Worm (Caenorhabditis elegans): ENCODE data around the gene gar-1.

ce11 chrX:6505008-6505407, 20.3 kb upstream of the gar-1 start, which contains the start of gene cdf-1:
- TF ChIP-seq cog-1 (tag; optimal IDR thresholded peaks at IDR 0.05) (peak; percentile 32), T22C8.4 (GFP tag; IDR thresholded peaks at IDR 0.05) (no peak), tab-1 (GFP tag; IDR thresholded peaks at IDR 0.05) (no peak)

Measured in whole organism, midembryonic.